Worm (Caenorhabditis elegans) whole organism, L4 larva: ENCODE measurements around the gene pan-1.

ENCODE experiments used
- R02D3.7 ChIP-seq: fragments of 150-350 bp; sonication (generic microtip); optimal IDR thresholded peaks from 3 replicates; lab custom pipeline; 2014; ENCODE audit warnings: missing biosample characterization, missing genetic modification characterization
- duxl-1 ChIP-seq: sonication (generic microtip); optimal IDR thresholded peaks from 2 replicates; lab custom pipeline; 2016; ENCODE audit warnings: mild to moderate bottlenecking, missing genetic modification characterization, moderate library complexity, missing compliant biosample characterization; ENCODE audit not compliant: poor library complexity
- pqm-1 ChIP-seq: sonication (generic microtip); optimal IDR thresholded peaks from 2 replicates; lab custom pipeline; 2017; ENCODE audit warnings: missing biosample characterization, missing genetic modification characterization
- zip-11 ChIP-seq: fragments of 200-800 bp; sonication (Bioruptor generic); IDR thresholded peaks from 2 replicates; pipeline ENCODE4 v1.3.6; 2022; ENCODE audit warnings: missing genetic modification characterization, missing compliant biosample characterization

DNA sequence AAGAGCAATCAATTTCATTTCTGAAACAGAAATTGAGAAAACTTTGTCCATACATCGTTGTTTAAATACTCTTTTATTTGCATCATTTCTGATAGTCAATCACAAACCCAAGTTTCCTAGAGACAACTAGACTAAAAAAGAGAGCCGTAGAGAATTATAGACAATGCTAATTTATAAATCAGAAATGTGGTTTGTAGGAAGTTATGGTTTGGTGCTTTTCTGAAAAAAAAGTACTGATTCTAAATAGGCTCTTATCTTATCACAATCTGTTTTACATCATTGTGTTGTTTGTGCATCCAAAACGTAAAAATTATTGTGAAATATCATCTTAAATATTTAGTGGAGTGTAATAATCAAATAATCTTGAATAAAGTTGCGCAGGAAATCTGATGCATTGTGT, 21.9 kb upstream of the pan-1 start, which contains the start of gene ugt-62:
- TF ChIP-seq zip-11 (GFP tag; lab: Robert Waterston, UW) (no peak), duxl-1 (tag; lab: Kevin White, UChicago) (no peak), R02D3.7 (no peak), pqm-1 (tag; lab: Kevin White, UChicago) (peak; percentile 99)
